Worm (Caenorhabditis elegans) whole organism, L4/young adult: ENCODE data around the gene F25E5.1.

Experiments
- W03F9.2 ChIP-seq: fragments of 150-350 bp; optimal IDR thresholded peaks from 2 replicates; lab custom pipeline; 2014; ENCODE audit warnings: missing biosample characterization, missing genetic modification characterization
- dao-5 ChIP-seq: sonication (generic microtip); optimal IDR thresholded peaks from 2 replicates; lab custom pipeline; 2016; ENCODE audit warnings: missing genotype, missing genetic modification characterization, moderate library complexity, missing compliant biosample characterization
- him-1 ChIP-seq: sonication (generic microtip); optimal IDR thresholded peaks from 2 replicates; lab custom pipeline; 2016; ENCODE audit warnings: missing genotype, missing genetic modification reagents, missing genetic modification characterization, missing compliant biosample characterization

The F25E5.1 gene

ce11 chrV:7465509-7465908, at the start of gene F25E5.1:
Gene F25E5.1 (plus strand): TSS chrV:7465884.
- TF ChIP-seq dao-5 (no peak), him-1 (no peak), W03F9.2 (no peak)

DNA sequence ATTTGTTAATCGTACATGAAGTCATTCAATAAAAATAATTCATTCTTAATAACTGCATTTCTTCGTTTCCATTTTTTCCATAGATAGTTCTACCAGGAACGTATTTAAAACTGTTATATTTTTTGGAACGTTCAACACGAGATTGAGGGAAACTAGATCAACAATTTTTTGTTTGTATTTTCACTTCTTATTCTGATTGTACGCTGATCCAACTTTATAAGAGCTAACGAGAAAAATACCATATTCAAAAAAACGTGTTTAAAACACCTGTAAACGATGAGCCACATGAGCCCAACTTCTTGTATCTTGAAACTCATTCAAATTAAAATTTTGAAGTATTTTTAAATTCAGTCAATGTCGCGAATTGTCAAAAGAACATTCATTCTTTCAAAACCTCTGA, 49.1 kb upstream of the F25E5.1 start:
- TF ChIP-seq W03F9.2 (no peak), him-1 (no peak), dao-5 (no peak)

DNA sequence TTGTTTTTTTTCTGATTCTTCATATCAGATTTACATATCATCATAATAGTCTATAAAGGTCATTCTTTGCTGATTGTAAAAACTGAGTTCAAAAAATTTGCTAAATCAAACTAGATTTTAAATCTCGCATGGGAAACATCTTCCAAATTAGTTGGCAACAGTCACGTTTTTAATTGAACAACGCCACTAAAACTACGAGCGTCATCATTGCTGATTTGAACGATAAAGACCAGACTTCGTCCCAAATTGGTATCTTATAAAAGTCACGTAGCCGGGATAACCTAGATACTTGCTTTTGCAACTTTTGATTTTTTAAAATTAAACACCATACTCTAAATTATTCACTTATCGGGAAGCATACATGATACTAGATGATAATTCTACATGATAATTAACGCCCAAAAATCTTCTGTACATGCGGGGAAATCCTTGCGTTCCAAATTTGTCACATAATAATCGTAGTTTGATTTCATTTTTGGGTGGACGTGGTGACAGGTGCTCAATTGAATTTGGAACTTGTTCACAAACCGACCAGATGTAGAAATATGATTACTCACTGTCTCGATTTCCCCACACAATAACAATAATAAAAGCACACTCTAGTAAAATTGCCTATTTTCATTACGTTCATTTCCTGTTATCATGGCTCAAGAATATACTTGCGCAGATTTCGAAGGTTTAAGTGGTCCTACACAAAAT, 48.5 kb upstream of the F25E5.1 start, which contains the start of gene srw-67:
TSS of gene srw-67 (plus strand) at position 643 of the 699 bp plus-strand sequence.
- no peak for TF ChIP-seq dao-5
- no peak for TF ChIP-seq him-1
- TF ChIP-seq W03F9.2, result no peak

- TF ChIP-seq him-1 (no peak), W03F9.2 (no peak), dao-5 (no peak)
These were observed 45.5 kb upstream of the F25E5.1 start, which contains the start of gene srxa-4 for ce11 chrV:7420162-7420561. Gene srxa-4 (plus strand): TSS chrV:7420462.

DNA sequence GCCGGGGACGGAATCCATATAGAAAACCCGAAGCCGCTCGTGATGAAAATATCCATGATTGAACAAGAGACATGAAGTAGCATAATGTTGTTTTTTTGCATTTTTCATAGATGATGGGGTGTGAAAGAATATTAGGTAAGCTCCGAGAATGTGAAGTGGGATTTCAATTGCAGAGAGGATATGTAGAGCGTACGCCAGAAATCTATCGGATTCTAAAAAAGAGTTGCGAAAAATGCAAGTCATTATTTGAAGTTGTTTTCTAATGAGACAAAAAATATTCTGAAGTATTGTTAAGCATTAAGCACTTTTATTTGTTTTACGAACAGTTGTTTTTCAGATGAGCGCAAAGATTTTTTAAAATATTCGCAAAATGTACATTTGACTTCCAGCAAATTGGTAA, 41.3 kb upstream of the F25E5.1 start, which contains the start of gene F18E3.10:
TSS of gene F18E3.10 (minus strand) at position 101 of the 400 bp plus-strand sequence.
- TF ChIP-seq dao-5, result no peak
- no peak for TF ChIP-seq W03F9.2
- no peak for TF ChIP-seq him-1

- TF ChIP-seq W03F9.2, result no peak
- no peak for TF ChIP-seq dao-5
These were observed 39.1 kb upstream of the F25E5.1 start, which contains the start of gene srw-68 for ce11 chrV:7426594-7426993. Gene srw-68 (minus strand): TSS chrV:7426694.

- TF ChIP-seq dao-5 (no peak), W03F9.2 (no peak), him-1 (no peak)
These were observed 36.8 kb upstream of the F25E5.1 start, which contains the start of gene srw-69 for ce11 chrV:7428880-7429279. Gene srw-69 (minus strand): TSS chrV:7428980.

- TF ChIP-seq W03F9.2, result no peak
- TF ChIP-seq dao-5, result no peak
- TF ChIP-seq him-1, result no peak
These were observed 34.7 kb upstream of the F25E5.1 start, which contains the start of gene srw-71 for ce11 chrV:7431016-7431415. Gene srw-71 (minus strand): TSS chrV:7431116.

DNA sequence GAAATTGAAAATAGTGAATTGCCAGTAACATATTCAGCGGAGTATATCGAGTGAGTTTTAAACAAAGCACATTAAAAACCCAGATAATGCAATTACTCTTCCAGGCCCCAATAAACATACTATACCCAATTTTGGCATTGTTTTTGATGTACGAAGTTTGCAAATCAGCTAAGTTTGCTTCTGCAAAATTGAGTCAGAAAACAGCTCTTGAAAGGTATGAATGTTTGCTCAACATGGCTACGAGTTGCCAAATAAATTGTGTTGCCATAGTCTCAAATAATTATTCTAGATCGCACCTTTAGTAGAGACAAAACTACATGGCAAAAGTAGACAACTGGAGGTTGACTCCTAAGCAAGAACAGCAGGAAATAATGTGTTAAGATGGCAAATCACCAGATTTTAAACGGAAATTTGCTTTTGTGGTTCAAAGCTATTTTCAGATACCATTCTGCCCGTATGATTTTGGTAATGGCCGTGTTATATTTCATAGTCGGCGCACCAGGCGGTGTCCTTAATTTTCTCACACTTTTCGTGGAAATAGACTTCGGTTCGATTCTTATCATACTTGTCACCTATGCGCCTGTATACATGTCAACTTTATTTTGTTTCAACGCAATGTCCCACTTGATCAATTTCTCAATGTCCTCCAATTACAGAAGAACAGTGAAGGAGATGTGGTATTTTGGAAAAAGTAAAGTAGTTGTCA, 33.1 kb upstream of the F25E5.1 start:
- no peak for TF ChIP-seq him-1
- no peak for TF ChIP-seq W03F9.2
- no peak for TF ChIP-seq dao-5

ce11 chrV:7434805-7435363, 30.8 kb upstream of the F25E5.1 start:
- TF ChIP-seq dao-5 (no peak), W03F9.2 (peak; percentile 0), him-1 (no peak)

ce11 chrV:7435376-7436204, 30.1 kb upstream of the F25E5.1 start, which contains the start of the genes ddo-2 and F25E5.8:
Gene ddo-2 (minus strand): TSS chrV:7435705.
Gene F25E5.8 (plus strand): TSS chrV:7435930.
- TF ChIP-seq dao-5 (no peak), W03F9.2 (no peak)

ce11 chrV:7436509-7436908, 29.2 kb upstream of the F25E5.1 start:
- TF ChIP-seq him-1, result no peak
- no peak for TF ChIP-seq W03F9.2
- TF ChIP-seq dao-5, result no peak

DNA sequence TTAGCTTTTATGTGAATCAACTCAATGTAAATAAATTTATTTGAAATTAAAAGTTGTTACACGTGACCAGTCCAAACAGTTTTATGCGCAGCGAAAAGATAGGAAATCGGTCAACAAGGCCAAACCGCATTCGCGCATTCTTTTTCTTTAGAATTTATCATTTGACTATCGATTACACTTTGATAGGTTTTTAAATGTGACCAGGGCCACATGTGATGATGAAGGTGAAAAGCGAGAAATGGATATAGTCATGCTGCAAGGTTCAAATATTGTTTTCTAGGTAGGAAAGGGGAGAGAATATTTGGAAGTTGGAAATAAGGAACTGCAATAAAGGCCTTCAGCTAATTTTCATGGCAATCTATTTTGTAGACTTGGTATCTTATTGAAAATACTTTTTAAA, 28.8 kb upstream of the F25E5.1 start:
- no peak for TF ChIP-seq him-1
- no peak for TF ChIP-seq dao-5
- TF ChIP-seq W03F9.2, result no peak

DNA sequence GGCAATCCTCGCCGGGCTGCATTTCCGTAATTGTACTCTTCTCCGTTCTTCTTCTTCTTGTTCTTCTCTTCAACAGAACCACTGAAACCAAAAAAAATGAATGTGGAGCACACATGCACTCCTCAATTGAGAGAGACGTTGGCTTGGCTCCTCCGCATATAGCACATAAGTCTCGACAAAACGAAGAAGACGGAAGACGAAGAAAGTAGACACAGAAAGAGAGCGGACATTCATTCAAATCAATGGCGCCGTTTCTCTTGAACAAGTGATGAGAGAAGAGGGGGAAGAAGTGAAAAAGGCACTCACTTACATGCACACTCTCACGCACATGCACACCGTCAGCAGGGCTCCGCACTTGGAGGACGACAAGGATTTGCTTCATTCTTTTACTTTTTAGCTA, 28.1 kb upstream of the F25E5.1 start, which contains the start of gene F25E5.9:
TSS of gene F25E5.9 (minus strand) at position 382 of the 400 bp plus-strand sequence.
- TF ChIP-seq W03F9.2 (no peak), dao-5 (no peak), him-1 (no peak)

DNA sequence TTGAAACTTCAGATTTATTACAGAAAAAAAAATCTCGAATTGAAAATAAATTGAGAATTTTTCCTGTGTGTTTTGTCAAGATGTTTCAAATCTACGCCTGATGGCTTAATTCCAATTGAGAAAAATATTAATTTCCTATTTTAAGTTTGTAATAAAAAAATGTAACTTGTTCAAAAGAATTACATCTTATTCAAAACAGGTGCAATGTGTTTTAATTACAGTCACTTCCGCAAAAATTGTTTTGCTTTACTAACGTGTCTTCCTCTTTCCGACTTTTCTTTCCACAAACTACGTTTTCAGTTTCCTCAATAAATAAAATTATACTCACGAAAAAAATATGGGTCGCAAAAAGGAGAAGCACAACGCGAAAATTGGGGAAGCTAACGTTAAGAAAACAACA, 27.7 kb upstream of the F25E5.1 start, which contains the start of gene F25E5.16:
TSS of gene F25E5.16 (plus strand) at position 301 of the 400 bp plus-strand sequence.
- no peak for TF ChIP-seq W03F9.2
- TF ChIP-seq dao-5, result no peak
- TF ChIP-seq him-1, result no peak
